Worm (Caenorhabditis elegans) whole organism, dauer: Measurements from ENCODE around the gene tbx-35.

Experiments
- unc-62 ChIP-seq: sonication (generic microtip); optimal IDR thresholded peaks from 2 replicates; lab custom pipeline; 2017; ENCODE audit warnings: missing biosample characterization, missing genetic modification reagents, missing genetic modification characterization

The tbx-35 gene

DNA sequence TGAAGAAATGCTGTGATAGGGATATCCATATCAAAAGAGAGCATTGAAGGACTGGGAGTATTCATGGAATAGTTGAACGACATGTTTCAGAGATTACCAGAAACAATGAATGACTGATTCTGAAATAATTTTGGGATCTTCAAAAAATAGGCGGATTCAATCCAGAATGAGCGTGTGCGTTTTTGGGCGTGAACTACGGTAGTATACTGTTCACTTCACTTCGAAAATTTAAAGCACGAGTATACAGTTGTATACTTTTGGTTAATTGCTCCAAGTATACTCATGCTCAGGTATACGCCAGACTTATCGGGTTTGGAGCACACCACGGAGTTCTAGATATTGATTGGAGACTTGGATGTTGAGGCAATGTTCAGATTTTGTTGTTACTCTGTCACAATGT, at the start of gene tbx-35:
tbx-35 (minus strand) TSS at position 101 of the 400 bp plus-strand sequence.
- no peak for TF ChIP-seq unc-62 (GFP tag; lab: Kevin White, UChicago)

DNA sequence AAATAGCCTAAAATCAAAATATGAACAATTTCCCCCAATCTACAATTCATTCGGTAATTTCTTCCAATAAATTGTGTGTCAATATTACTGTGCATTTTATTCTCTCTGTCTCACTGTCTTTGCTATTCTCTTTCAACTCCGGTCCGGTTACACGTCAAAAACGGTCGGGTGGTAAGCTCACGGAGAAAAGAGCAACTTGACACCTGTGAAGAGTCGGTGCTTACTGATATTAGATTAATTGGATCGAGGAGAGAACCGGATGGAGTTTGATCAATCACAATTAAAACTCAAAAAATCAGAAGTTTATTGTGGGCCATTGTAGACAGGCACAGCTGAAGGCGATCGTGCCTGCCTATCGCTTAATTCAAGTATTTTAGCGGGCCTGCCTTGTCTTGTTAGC, 49.7 kb upstream of the tbx-35 start:
- TF ChIP-seq unc-62 (GFP tag; lab: Kevin White, UChicago), result no peak

DNA sequence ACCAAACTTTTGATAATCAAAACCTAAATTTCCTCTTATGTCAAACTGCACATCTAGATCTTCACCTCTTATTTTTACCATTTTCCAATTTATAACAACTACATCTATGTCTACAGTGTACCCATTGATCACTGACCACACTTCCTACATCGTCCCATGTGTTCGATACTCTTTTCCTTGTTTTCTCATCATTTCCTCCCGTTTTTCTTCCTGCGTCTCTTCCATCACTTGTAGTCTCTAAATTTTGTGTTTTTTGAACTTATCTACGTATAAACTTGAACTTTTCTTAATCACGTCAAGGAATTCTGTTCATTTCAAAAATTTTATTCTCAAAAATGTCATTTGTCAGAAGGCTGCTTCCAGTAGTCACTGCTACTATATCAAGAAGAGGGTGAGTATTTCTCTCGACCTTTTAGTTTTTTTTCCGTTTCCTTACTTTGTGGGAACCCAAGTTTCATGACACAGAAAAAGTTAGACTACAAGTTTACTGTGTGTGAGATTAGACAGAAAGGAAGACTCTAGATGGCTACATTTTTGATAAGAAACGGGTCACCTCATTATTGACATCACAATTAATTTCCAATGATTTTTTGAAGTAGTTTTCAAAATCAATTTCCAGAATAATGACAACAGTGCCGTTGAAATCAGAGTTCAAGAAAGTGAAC, 47.0 kb upstream of the tbx-35 start:
- TF ChIP-seq unc-62 (GFP tag; lab: Kevin White, UChicago), result no peak

DNA sequence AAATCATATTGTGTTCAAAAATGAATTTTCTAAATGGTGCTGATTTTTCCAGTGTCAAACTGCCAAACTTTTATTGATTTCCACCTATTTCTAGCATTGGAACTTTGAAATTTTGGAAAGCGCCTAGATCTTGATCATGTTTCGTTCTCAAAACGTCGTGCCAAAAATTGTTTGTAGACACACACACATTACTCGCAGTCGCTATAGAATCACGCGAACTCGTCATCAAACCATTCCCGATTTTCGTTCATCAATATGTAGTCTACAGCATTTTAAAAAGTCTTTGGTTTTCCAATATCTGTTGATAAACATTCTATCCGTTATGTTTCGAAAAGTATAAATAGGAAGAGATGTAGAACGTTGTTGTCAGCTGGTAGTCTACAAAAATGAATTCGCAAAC, 45.1 kb upstream of the tbx-35 start, which contains the start of the genes C17C3.1 and C17C3.15:
C17C3.1 (plus strand) TSS at position 301 of the 400 bp plus-strand sequence.
C17C3.15 (plus strand) TSS at position 383 of the 400 bp plus-strand sequence.
- no peak for TF ChIP-seq unc-62 (GFP tag; lab: Kevin White, UChicago)

DNA sequence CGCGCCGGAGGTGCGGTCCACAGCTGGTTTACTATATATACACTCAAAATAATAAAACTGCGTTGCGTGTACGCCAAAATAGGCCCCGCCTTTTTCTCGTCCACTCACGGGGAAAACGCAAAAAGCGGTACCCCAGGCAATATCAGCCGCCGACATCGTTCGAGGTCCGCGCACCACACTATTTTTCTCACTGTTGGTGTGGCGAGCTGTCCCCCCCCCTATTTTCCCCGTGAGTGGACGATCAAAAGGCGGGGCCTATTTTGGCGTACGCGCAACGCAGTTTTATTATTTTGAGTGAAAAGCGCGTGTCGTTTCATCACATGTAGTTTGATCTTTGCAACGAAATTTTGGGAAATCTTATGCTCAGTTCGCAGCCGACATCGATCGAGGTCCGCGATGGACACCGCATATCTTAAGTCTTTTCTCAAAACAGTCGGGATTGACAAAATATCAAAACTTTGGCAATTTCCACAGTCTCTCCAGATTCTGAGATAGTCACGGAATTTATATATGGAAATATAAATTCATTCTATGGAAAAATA, 40.0 kb upstream of the tbx-35 start:
- TF ChIP-seq unc-62 (GFP tag; lab: Kevin White, UChicago), result no peak

DNA sequence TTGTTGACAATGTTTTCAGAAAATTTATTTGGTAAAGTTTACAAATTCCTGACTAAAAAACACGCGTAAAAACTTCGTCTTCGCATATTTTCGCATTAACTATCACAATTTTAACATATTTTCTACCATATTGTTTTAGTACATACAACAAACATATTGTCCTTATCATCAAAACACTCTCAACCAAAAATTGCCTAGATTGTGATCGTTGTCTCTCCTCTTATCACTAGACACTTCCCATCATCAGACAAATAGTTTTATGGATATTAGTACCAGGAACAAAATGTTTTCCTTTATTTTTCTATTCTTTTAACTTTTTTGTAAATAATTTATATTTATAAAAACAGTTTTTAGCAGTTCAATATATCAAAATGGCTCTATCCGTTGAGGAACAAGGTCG, 36.2 kb upstream of the tbx-35 start, which contains the start of gene C17C3.3:
C17C3.3 (plus strand) TSS at position 346 of the 400 bp plus-strand sequence.
- no peak for TF ChIP-seq unc-62 (GFP tag; lab: Kevin White, UChicago)

DNA sequence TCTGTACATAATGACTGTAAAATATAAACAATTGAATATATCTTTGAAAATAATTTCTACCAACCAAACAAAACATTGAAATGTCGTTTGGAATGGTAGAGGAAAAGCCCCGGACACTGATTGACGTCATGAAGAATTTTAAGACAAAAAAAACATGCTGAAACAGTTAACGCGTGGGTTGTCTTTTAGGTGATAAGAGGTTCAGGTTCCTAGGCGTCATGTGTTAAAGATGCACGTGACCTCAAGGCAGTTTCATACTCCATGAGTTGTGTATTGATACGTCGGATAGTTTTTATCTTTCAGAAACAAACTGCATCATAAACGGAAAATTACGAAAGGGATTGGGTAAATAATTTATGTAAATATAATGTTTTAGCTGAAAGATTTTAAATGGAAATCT, 31.9 kb upstream of the tbx-35 start:
- no peak for TF ChIP-seq unc-62 (GFP tag; lab: Kevin White, UChicago)

DNA sequence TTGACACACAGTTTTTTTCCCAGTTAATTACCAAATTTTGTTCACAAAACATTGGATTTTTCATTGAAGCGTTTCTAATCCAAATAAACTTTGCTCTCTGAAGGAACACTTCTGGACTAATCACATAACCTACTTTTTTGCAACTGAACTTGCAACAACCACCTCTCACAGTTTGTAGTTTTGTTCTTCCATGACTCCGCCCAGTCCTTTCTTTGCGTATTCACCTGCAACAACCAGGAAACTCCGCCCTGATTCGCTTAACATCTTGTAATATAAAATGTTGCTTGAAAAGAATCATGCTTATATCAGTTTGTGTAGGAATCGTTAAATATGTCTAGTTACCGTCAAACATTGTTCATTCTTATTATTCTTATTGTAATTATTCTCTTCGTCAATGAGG, 31.2 kb upstream of the tbx-35 start, which contains the start of gene ins-11:
ins-11 (plus strand) TSS at position 301 of the 400 bp plus-strand sequence.
- no peak for TF ChIP-seq unc-62 (GFP tag; lab: Kevin White, UChicago)

DNA sequence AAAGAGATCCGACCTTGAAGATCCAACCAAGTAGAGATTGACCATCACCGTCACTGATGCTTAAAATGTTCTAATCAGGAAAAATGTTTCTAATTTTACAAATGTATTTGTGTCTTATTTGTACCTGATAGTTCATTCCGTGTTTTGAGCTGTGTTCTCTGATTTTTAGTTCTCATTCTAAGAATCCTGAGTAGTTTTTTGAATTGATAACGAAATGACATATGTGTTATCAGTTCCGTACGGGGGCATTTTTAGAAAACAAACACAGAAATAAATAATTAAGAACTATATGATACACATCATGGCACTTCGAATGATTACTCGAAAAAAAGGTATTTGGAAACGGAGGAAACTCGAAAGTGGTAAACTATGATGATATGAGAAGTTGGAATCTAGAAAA, 30.3 kb upstream of the tbx-35 start:
- no peak for TF ChIP-seq unc-62 (GFP tag; lab: Kevin White, UChicago)

DNA sequence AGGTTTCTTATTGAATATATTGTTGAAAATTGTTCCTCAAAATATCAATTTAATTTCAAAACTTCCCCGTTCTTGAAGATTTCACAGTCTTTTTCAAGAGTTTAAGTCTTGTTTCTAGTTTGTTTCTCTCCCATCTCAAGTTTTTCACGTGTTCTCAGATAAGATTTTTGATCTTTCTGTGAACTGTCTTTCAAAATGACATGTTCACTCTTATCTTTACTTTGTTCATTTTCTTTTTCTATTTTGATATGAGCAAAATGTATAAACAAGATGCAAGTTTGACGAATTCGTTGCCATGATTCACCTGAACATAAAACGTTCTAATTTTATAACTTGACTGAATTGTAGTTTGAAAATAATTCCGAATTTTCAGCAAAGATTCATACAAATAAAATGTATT, 29.6 kb upstream of the tbx-35 start:
- no peak for TF ChIP-seq unc-62 (GFP tag; lab: Kevin White, UChicago)

DNA sequence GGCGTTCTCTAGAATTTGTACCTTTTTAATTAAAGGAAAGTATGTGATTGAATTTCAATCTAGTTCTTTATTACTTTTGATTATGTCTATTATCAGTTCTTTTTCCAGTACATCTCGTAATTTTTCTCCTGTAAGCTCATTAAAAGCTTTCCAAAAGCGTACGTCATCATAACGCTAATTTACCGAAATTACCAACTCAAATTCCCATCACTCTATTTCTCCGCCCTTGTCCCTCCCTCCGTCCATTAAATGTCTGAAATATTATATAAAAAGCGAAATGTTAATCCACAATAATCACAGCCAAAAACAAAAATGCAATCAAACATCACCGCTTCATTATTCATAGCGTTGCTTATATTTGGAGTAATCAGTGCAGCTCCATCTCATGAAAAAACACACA, 29.1 kb upstream of the tbx-35 start, which contains the start of gene ins-12:
ins-12 (plus strand) TSS at position 301 of the 400 bp plus-strand sequence.
- TF ChIP-seq unc-62 (GFP tag; lab: Kevin White, UChicago), result no peak

DNA sequence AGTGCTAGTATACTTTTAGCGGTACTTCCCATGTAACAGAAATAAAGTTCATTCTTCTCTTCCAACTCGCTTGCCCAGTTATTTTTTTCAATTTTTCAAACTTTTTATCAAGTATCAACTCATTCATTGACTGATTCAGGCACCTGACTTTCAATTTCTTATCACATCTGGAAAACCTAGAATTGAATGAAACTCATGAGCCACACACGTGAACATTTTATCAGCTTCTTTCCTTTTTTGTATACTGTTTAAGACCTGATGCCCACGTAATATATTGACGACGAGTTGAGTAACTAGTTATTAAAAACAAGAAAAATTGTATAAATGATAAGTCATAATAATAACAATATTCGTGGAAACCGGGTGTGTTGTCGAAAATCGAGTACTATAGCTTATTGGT, 28.3 kb upstream of the tbx-35 start:
- TF ChIP-seq unc-62 (GFP tag; lab: Kevin White, UChicago), result no peak

DNA sequence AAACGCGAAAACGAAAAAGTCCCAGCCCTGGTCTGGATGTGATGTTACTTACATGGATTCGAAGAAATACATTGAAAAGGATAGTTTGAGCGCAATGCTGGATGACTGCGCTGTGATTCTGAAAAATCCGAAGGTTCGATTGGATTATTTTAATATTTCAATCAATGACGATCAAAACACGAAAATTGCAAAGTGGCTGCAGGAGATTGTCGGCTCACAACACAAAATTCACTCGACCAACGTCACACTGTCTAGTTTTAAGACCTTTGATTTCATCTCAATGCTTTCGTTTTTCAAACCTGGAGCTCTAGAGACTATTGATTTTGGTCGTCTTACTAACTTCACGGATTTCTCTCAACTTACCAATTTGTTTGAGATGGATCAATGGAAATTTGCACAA, 26.3 kb upstream of the tbx-35 start, which contains the start of gene C17C3.5:
C17C3.5 (plus strand) TSS at position 301 of the 400 bp plus-strand sequence.
- no peak for TF ChIP-seq unc-62 (GFP tag; lab: Kevin White, UChicago)

DNA sequence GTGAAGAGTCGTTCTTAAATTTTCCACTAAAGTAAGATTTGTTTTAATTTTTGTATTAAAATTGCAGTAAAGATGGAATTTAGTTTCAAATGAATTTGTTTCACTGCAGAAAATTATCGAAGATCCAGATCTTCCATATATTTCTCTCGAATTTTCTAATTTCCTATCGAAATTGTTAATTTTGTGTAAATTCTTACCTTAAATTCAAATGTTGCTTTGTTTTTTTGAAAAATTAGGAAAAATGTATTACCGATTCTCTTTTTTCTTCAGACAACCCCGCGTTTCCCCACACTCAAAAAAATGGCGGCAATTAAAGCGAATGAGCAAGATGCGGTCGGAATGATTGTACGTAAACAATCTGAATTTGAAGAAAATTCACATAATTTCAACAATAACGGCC, 24.5 kb upstream of the tbx-35 start, which contains the start of gene C17C3.6:
C17C3.6 (plus strand) TSS at position 301 of the 400 bp plus-strand sequence.
- TF ChIP-seq unc-62 (GFP tag; lab: Kevin White, UChicago), result no peak

DNA sequence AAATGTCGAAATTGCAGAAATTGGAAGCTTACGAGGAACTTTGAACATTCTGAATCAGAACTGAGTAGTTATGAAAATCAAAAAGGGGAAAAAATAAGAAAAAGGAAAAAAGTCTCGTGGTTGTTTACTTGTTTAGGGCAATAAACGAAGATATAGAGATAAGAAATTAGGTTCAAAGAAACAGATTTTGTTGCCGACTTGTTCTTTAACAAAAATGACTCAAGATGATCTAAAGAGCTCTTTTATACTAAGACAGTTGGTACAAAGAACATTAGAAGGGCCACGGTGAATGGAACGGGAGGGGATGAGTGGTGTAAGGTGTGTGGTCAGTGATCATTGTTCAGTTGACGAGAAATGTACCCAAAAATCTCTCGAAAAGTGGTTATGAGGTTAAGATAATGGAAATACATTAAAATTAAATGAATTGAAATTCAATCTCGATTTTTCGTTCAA, 22.3 kb upstream of the tbx-35 start, which contains the start of gene acdh-2:
acdh-2 (minus strand) TSS at position 51 of the 453 bp plus-strand sequence.
- no peak for TF ChIP-seq unc-62 (GFP tag; lab: Kevin White, UChicago)

DNA sequence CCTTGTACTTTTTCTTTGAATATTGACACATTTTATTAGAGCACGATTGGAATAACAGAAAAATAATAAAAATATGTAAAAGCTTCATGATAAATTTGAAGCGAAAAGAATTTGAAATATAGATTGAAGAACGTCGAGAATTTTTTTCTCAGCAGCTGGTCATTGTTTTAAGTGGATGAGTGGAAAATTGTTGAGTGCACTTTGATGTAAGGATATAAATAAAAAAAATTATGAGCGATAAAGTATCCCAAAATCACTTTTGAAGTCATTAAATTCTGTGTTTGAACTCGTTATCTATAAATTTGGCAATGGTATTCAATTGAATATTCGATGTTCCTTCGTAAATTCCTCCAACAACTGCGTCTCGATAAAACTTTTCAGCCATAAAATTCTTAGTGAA, 19.6 kb upstream of the tbx-35 start, which contains the start of gene ins-13:
ins-13 (minus strand) TSS at position 101 of the 400 bp plus-strand sequence.
- no peak for TF ChIP-seq unc-62 (GFP tag; lab: Kevin White, UChicago)
